Worm (Caenorhabditis elegans) whole organism, late embryonic: ENCODE data around the gene mpst-1.

ENCODE experiments used
- C38D4.7 ChIP-seq: fragments of 200-800 bp; sonication (Bioruptor generic); optimal IDR thresholded peaks from 2 replicates; lab custom pipeline; 2018; ENCODE audit warnings: mild to moderate bottlenecking, missing genetic modification characterization, moderate library complexity, missing compliant biosample characterization
- F13H6.1 ChIP-seq: sonication (generic microtip); optimal IDR thresholded peaks from 2 replicates; lab custom pipeline; 2016; ENCODE audit warnings: missing genetic modification characterization, missing compliant biosample characterization
- K02D7.2 ChIP-seq: sonication (generic microtip); optimal IDR thresholded peaks from 2 replicates; lab custom pipeline; 2017; ENCODE audit warnings: mild to moderate bottlenecking, missing genetic modification characterization, missing compliant biosample characterization
- K09A11.1 ChIP-seq: sonication (generic microtip); optimal IDR thresholded peaks from 2 replicates; lab custom pipeline; 2017; ENCODE audit warnings: antibody characterized with exemption, mild to moderate bottlenecking, missing genetic modification characterization, missing compliant biosample characterization; ENCODE audit not compliant: insufficient read depth
- Y22D7AL.16 ChIP-seq: sonication (generic microtip); optimal IDR thresholded peaks from 2 replicates; lab custom pipeline; 2016; ENCODE audit warnings: missing genetic modification characterization, missing compliant biosample characterization
- ama-1 ChIP-seq: fragments of 150-350 bp; optimal IDR thresholded peaks from 2 replicates; lab custom pipeline; 2014
- ceh-14 ChIP-seq: sonication (generic microtip); optimal IDR thresholded peaks from 2 replicates; lab custom pipeline; 2016; ENCODE audit warnings: missing genotype, missing genetic modification characterization, missing compliant biosample characterization
- ceh-18 ChIP-seq: sonication (generic microtip); optimal IDR thresholded peaks from 2 replicates; lab custom pipeline; 2016; ENCODE audit warnings: missing genetic modification characterization, missing compliant biosample characterization
- ceh-22 ChIP-seq: sonication (generic microtip); optimal IDR thresholded peaks from 2 replicates; lab custom pipeline; 2017; ENCODE audit warnings: missing biosample characterization, missing genetic modification characterization
- ceh-34 ChIP-seq: sonication (generic microtip); optimal IDR thresholded peaks from 2 replicates; lab custom pipeline; 2016; ENCODE audit warnings: mild to moderate bottlenecking, missing genetic modification characterization, missing compliant biosample characterization
- ceh-45 ChIP-seq: fragments of 200-800 bp; sonication (Bioruptor generic); IDR thresholded peaks from 2 replicates; pipeline ENCODE4 v1.3.6; 2022; ENCODE audit warnings: missing genetic modification reagents, missing genetic modification characterization, missing compliant biosample characterization
- ceh-6 ChIP-seq: fragments of 200-800 bp; sonication (Bioruptor generic); optimal IDR thresholded peaks from 2 replicates; lab custom pipeline; 2018; ENCODE audit warnings: mild to moderate bottlenecking, missing genetic modification characterization, missing compliant biosample characterization
- dmd-4 ChIP-seq: sonication (generic microtip); optimal IDR thresholded peaks from 2 replicates; lab custom pipeline; 2016; ENCODE audit warnings: borderline replicate concordance, missing genetic modification characterization, missing compliant biosample characterization
- elt-2 ChIP-seq: sonication (generic microtip); optimal IDR thresholded peaks from 2 replicates; lab custom pipeline; 2016; ENCODE audit warnings: missing genetic modification reagents, missing genetic modification characterization, missing compliant biosample characterization
- eyg-1 ChIP-seq: sonication (generic microtip); optimal IDR thresholded peaks from 2 replicates; lab custom pipeline; 2016; ENCODE audit warnings: missing genotype, missing genetic modification characterization, missing compliant biosample characterization
- fax-1 ChIP-seq: sonication (generic microtip); optimal IDR thresholded peaks from 2 replicates; lab custom pipeline; 2016; ENCODE audit warnings: missing genotype, missing genetic modification characterization, missing compliant biosample characterization
- gmeb-2 ChIP-seq: sonication (generic microtip); optimal IDR thresholded peaks from 2 replicates; lab custom pipeline; 2016; ENCODE audit warnings: missing genetic modification characterization, inconsistent platforms, missing compliant biosample characterization
- lim-6 ChIP-seq: sonication (generic microtip); optimal IDR thresholded peaks from 2 replicates; lab custom pipeline; 2016; ENCODE audit warnings: missing genetic modification characterization, missing compliant biosample characterization
- lin-11 ChIP-seq: fragments of 200-800 bp; sonication (Bioruptor generic); optimal IDR thresholded peaks from 2 replicates; lab custom pipeline; 2018; ENCODE audit warnings: mild to moderate bottlenecking, missing genetic modification characterization, missing compliant biosample characterization
- nfya-1 ChIP-seq: sonication (generic microtip); optimal IDR thresholded peaks from 2 replicates; lab custom pipeline; 2017; ENCODE audit warnings: missing genetic modification characterization, mild to moderate bottlenecking, missing compliant biosample characterization, antibody characterized with exemption, moderate library complexity
- nhr-11 ChIP-seq: fragments of 150-350 bp; optimal IDR thresholded peaks from 2 replicates; lab custom pipeline; 2014; ENCODE audit warnings: missing biosample characterization, missing genetic modification characterization
- npax-4 ChIP-seq: sonication (generic microtip); optimal IDR thresholded peaks from 2 replicates; lab custom pipeline; 2016; ENCODE audit warnings: missing genetic modification characterization, missing compliant biosample characterization
- odd-2 ChIP-seq: sonication (generic microtip); optimal IDR thresholded peaks from 2 replicates; lab custom pipeline; 2017; ENCODE audit warnings: antibody characterized with exemption, mild to moderate bottlenecking, missing genetic modification characterization, missing compliant biosample characterization
- pat-9 ChIP-seq: fragments of 200-800 bp; sonication (Bioruptor generic); optimal IDR thresholded peaks from 2 replicates; lab custom pipeline; 2018; ENCODE audit warnings: mild to moderate bottlenecking, missing genetic modification characterization, moderate library complexity, missing compliant biosample characterization
- pqm-1 ChIP-seq: sonication (generic microtip); optimal IDR thresholded peaks from 2 replicates; lab custom pipeline; 2016; ENCODE audit warnings: missing genetic modification characterization, missing compliant biosample characterization
- pros-1 ChIP-seq: fragments of 150-350 bp; optimal IDR thresholded peaks from 2 replicates; lab custom pipeline; 2014; ENCODE audit warnings: missing biosample characterization, missing genetic modification reagents, missing genetic modification characterization
- sdc-2 ChIP-seq: sonication (generic microtip); optimal IDR thresholded peaks from 2 replicates; lab custom pipeline; 2016; ENCODE audit warnings: missing genotype, missing genetic modification characterization, missing compliant biosample characterization
- sox-4 ChIP-seq: sonication (generic microtip); optimal IDR thresholded peaks from 2 replicates; lab custom pipeline; 2017; ENCODE audit warnings: mild to moderate bottlenecking, missing genetic modification characterization, inconsistent platforms, missing compliant biosample characterization
- syd-9 ChIP-seq: sonication (generic microtip); optimal IDR thresholded peaks from 2 replicates; lab custom pipeline; 2016; ENCODE audit warnings: mild to moderate bottlenecking, missing genetic modification characterization, moderate library complexity, missing compliant biosample characterization
- tbx-2 ChIP-seq: sonication (generic microtip); optimal IDR thresholded peaks from 2 replicates; lab custom pipeline; 2016; ENCODE audit warnings: missing genetic modification characterization, missing compliant biosample characterization
- unc-3 ChIP-seq, 2 experiments: fragments of 200-800 bp in 1 of 2; sonication (Bioruptor generic) in 1 of 2; sonication (generic microtip) in 1 of 2; conservative IDR thresholded peaks in 1 of 2; optimal IDR thresholded peaks in 1 of 2; 2 replicates each; pipeline versions ENCODE4 v1.3.6 to Lab custom; 2016 to 2022; ENCODE audit warnings: missing compliant biosample characterization in 2 of 2, missing genetic modification characterization in 2 of 2, missing genetic modification reagents in 1 of 2
- unc-86 ChIP-seq: sonication (generic microtip); optimal IDR thresholded peaks from 2 replicates; lab custom pipeline; 2016; ENCODE audit warnings: missing genetic modification characterization, missing compliant biosample characterization
- zip-5 ChIP-seq: sonication (generic microtip); optimal IDR thresholded peaks from 2 replicates; lab custom pipeline; 2016; ENCODE audit warnings: missing genetic modification characterization, missing compliant biosample characterization
- ztf-16 ChIP-seq: sonication (generic microtip); optimal IDR thresholded peaks from 2 replicates; lab custom pipeline; 2017; ENCODE audit warnings: missing genetic modification characterization, missing compliant biosample characterization

Gene mpst-1

ce11 chrV:11796343-11796742, 30.5 kb downstream of the mpst-1 start:
- TF ChIP-seq ztf-16 (tag; lab: Kevin White, UChicago), result no peak
- TF ChIP-seq K02D7.2 (tag; lab: Kevin White, UChicago), result no peak
- TF ChIP-seq nfya-1, result no peak
- no peak for TF ChIP-seq ceh-22 (tag; lab: Kevin White, UChicago)
- TF ChIP-seq pros-1 (tag; lab: Kevin White, UChicago), result no peak
- no peak for TF ChIP-seq F13H6.1 (tag; lab: Kevin White, UChicago)

- TF ChIP-seq syd-9 (tag; lab: Kevin White, UChicago), result no peak
- TF ChIP-seq fax-1 (tag; lab: Kevin White, UChicago), result no peak
- no peak for TF ChIP-seq pros-1 (tag; lab: Kevin White, UChicago)
- TF ChIP-seq sox-4 (tag; lab: Kevin White, UChicago), result no peak
- TF ChIP-seq nhr-11 (tag; lab: Kevin White, UChicago), result no peak
- TF ChIP-seq ama-1 (lab: Kevin White, UChicago), result no peak
- TF ChIP-seq unc-86 (tag; lab: Kevin White, UChicago), result no peak
- TF ChIP-seq pqm-1 (tag; lab: Kevin White, UChicago), result no peak
- TF ChIP-seq odd-2 (tag; lab: Kevin White, UChicago), result no peak
- no peak for TF ChIP-seq ceh-22 (tag; lab: Kevin White, UChicago)
- TF ChIP-seq ceh-34 (tag; lab: Kevin White, UChicago), result no peak
- TF ChIP-seq C38D4.7 (GFP tag; lab: Kevin White, UChicago), result no peak
- no peak for TF ChIP-seq zip-5 (tag; lab: Kevin White, UChicago)
- no peak for TF ChIP-seq npax-4 (tag; lab: Kevin White, UChicago)
- no peak for TF ChIP-seq ztf-16 (tag; lab: Kevin White, UChicago)
Observed at ce11 chrV:11795352-11795751, 31.5 kb downstream of the mpst-1 start.

ce11 chrV:11794172-11794571, 32.7 kb downstream of the mpst-1 start:
- no peak for TF ChIP-seq pqm-1 (tag; lab: Kevin White, UChicago)
- no peak for TF ChIP-seq lim-6 (tag; lab: Kevin White, UChicago)

ce11 chrV:11789474-11789873, 37.4 kb downstream of the mpst-1 start, which contains the start of gene D2023.1:
TSS of gene D2023.1 (plus strand) at chrV:11789550.
- no peak for TF ChIP-seq ceh-22 (tag; lab: Kevin White, UChicago)
- TF ChIP-seq lin-11, result no peak
- no peak for TF ChIP-seq K09A11.1 (tag; lab: Kevin White, UChicago)
- no peak for TF ChIP-seq Y22D7AL.16 (tag; lab: Kevin White, UChicago)

ce11 chrV:11787742-11788238, 39.1 kb downstream of the mpst-1 start, which contains the start of gene F55A11.8:
TSS of gene F55A11.8 (plus strand) at chrV:11788188.
- TF ChIP-seq dmd-4 (tag; lab: Kevin White, UChicago), result no peak
- no peak for TF ChIP-seq lim-6 (tag; lab: Kevin White, UChicago)
- no peak for TF ChIP-seq ceh-45 (GFP tag; lab: Robert Waterston, UW)
- TF ChIP-seq pat-9, result no peak
- TF ChIP-seq elt-2, result no peak
- TF ChIP-seq ceh-14 (tag; lab: Kevin White, UChicago), result no peak
- TF ChIP-seq tbx-2 (tag; lab: Kevin White, UChicago), result no peak
- no peak for TF ChIP-seq unc-3 (GFP tag; conservative IDR thresholded peaks at IDR 0.05; lab: Robert Waterston, UW)
- TF ChIP-seq unc-3 (tag; optimal IDR thresholded peaks at IDR 0.05; lab: Kevin White, UChicago), result no peak
- TF ChIP-seq gmeb-2 (tag; lab: Kevin White, UChicago), result no peak
- no peak for TF ChIP-seq eyg-1
- no peak for TF ChIP-seq pqm-1 (tag; lab: Kevin White, UChicago)
- TF ChIP-seq Y22D7AL.16 (tag; lab: Kevin White, UChicago), result no peak
- no peak for TF ChIP-seq unc-86 (tag; lab: Kevin White, UChicago)
- no peak for TF ChIP-seq sdc-2 (tag; lab: Kevin White, UChicago)
- no peak for TF ChIP-seq odd-2 (tag; lab: Kevin White, UChicago)
- no peak for TF ChIP-seq ceh-34 (tag; lab: Kevin White, UChicago)
- no peak for TF ChIP-seq ceh-6 (GFP tag; lab: Kevin White, UChicago)
- no peak for TF ChIP-seq ceh-18
- no peak for TF ChIP-seq K09A11.1 (tag; lab: Kevin White, UChicago)
- no peak for TF ChIP-seq lin-11
